Worm (Caenorhabditis elegans) whole organism, late embryonic: ENCODE measurements around the gene C17B7.12.

ENCODE experiments used
- F13H6.1 ChIP-seq: sonication (generic microtip); optimal IDR thresholded peaks from 2 replicates; lab custom pipeline; 2016; ENCODE audit warnings: missing genetic modification characterization, missing compliant biosample characterization
- K09A11.1 ChIP-seq: sonication (generic microtip); optimal IDR thresholded peaks from 2 replicates; lab custom pipeline; 2017; ENCODE audit warnings: antibody characterized with exemption, mild to moderate bottlenecking, missing genetic modification characterization, missing compliant biosample characterization; ENCODE audit not compliant: insufficient read depth
- ceh-24 ChIP-seq: sonication (generic microtip); optimal IDR thresholded peaks from 2 replicates; lab custom pipeline; 2016; ENCODE audit warnings: mild to moderate bottlenecking, missing genetic modification characterization, missing compliant biosample characterization
- gmeb-2 ChIP-seq: sonication (generic microtip); optimal IDR thresholded peaks from 2 replicates; lab custom pipeline; 2016; ENCODE audit warnings: missing genetic modification characterization, inconsistent platforms, missing compliant biosample characterization
- hlh-8 ChIP-seq: sonication (generic microtip); optimal IDR thresholded peaks from 2 replicates; lab custom pipeline; 2016; ENCODE audit warnings: missing genotype, missing genetic modification characterization, missing compliant biosample characterization
- lin-11 ChIP-seq: fragments of 200-800 bp; sonication (Bioruptor generic); optimal IDR thresholded peaks from 2 replicates; lab custom pipeline; 2018; ENCODE audit warnings: mild to moderate bottlenecking, missing genetic modification characterization, missing compliant biosample characterization
- mec-3 ChIP-seq: sonication (generic microtip); optimal IDR thresholded peaks from 2 replicates; lab custom pipeline; 2016; ENCODE audit warnings: borderline replicate concordance, missing genetic modification characterization, missing compliant biosample characterization
- nhr-11 ChIP-seq: fragments of 150-350 bp; optimal IDR thresholded peaks from 2 replicates; lab custom pipeline; 2014; ENCODE audit warnings: missing biosample characterization, missing genetic modification characterization
- nhr-232 ChIP-seq: sonication (generic microtip); optimal IDR thresholded peaks from 2 replicates; lab custom pipeline; 2016; ENCODE audit warnings: missing genetic modification characterization, missing compliant biosample characterization
- pag-3 ChIP-seq: sonication (generic microtip); optimal IDR thresholded peaks from 2 replicates; lab custom pipeline; 2016; ENCODE audit warnings: missing compliant biosample characterization, missing genetic modification characterization, borderline replicate concordance
- pax-1 ChIP-seq: fragments of 150-350 bp; optimal IDR thresholded peaks from 2 replicates; lab custom pipeline; 2014; ENCODE audit warnings: missing biosample characterization, missing genetic modification characterization
- rnt-1 ChIP-seq: sonication (generic microtip); optimal IDR thresholded peaks from 2 replicates; lab custom pipeline; 2016; ENCODE audit warnings: missing genetic modification characterization, missing compliant biosample characterization
- sox-4 ChIP-seq: sonication (generic microtip); optimal IDR thresholded peaks from 2 replicates; lab custom pipeline; 2017; ENCODE audit warnings: mild to moderate bottlenecking, missing genetic modification characterization, inconsistent platforms, missing compliant biosample characterization
- tbx-7 ChIP-seq: sonication (generic microtip); optimal IDR thresholded peaks from 2 replicates; lab custom pipeline; 2016; ENCODE audit warnings: missing genotype, missing genetic modification characterization, missing compliant biosample characterization

DNA sequence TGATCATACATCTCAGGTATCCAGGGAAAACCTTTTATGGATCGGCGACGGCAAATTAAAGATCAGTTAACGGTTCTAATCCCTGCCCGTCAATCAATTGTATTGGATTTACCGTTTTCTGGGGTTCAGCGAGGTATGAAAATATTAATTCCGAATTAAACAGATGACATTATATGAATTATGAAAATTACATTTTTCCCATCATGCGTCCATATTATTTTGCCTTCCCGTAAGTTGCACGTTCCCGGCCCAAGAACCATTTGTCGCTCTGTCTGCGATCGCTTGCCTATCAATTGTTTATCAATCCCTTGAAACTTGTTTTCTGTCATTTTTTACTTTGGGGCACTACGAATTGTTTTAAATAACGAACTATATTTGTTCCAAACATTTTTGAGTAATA, 8.6 kb downstream of the C17B7.12 start:
- TF ChIP-seq nhr-11 (no peak), tbx-7 (no peak), rnt-1 (tag; lab: Kevin White, UChicago) (no peak), ceh-24 (no peak), K09A11.1 (tag; lab: Kevin White, UChicago) (no peak), hlh-8 (no peak), F13H6.1 (no peak), gmeb-2 (tag; lab: Kevin White, UChicago) (no peak), nhr-232 (tag; lab: Kevin White, UChicago) (no peak), sox-4 (tag; lab: Kevin White, UChicago) (no peak), mec-3 (tag; lab: Kevin White, UChicago) (no peak), lin-11 (no peak), pag-3 (no peak), pax-1 (tag; lab: Kevin White, UChicago) (no peak)
